Fruit fly (Drosophila melanogaster): Measurements from ENCODE around the gene RpS27A.

The RpS27A gene

DNA sequence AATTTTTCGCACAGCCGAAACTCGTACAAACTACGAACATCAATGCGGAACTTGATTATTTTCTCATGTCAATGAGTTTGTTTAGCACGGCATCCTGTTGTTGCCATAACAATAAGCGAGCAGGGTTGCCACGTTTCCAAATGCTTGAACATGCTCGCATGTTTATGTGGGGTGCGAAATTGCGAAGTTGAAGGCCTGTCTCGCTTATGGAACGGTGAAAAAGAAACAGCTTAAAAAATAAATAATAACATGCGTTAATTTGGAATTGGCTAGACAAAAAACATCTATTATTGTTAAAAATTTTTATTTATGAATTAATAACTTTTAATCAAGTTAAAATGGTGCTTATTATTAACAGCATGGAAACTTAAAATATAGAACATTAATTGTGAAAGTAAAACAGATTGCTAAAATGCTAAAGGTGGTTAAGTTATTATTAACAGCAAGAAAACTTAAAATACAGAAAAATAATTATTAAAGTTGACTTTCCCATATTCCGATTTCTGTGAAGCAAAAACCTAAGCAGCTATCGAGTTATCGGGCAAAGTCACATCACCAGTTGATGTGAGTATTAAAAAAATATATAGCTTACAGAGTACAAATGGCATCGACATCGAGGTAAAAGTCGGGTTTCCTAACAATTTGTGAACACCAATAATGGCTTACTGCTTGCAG, 22.8 kb downstream of the RpS27A start, which contains the start of the genes Bug22 and TfIIB (continued):
- TF ChIP-seq CG18619 (GFP tag; optimal IDR thresholded peaks at IDR 0.05): peak; percentile 35
- no peak for TF ChIP-seq pros (GFP tag; optimal IDR thresholded peaks at IDR 0.05)
- TF ChIP-seq CG30020 (tag; optimal IDR thresholded peaks at IDR 0.05): peak; percentile 98
- TF ChIP-seq CG12942 (GFP tag; optimal IDR thresholded peaks at IDR 0.05): peak; percentile 71
- TF ChIP-seq lmd (GFP tag; IDR thresholded peaks at IDR 0.05): no peak; the same call in 1 of the 2 replicates
- TF ChIP-seq Dll (GFP tag; IDR thresholded peaks at IDR 0.05; ENCODE audit: partially characterized antibody): peak; percentile 55; the same call in 2 of the 4 replicates
- peak; percentile 43; the same call in 1 of the 3 replicates for TF ChIP-seq B-H1 (GFP tag; IDR thresholded peaks at IDR 0.05)
- no peak for TF ChIP-seq fd64A (GFP tag; optimal IDR thresholded peaks at IDR 0.05)
- TF ChIP-seq pb (GFP tag; optimal IDR thresholded peaks at IDR 0.05): no peak
- TF ChIP-seq D (optimal IDR thresholded peaks at IDR 0.05): no peak
- TF ChIP-seq D (GFP tag; optimal IDR thresholded peaks at IDR 0.05): peak; percentile 23
- peak; percentile 36 for TF ChIP-seq CG31388 (GFP tag; optimal IDR thresholded peaks at IDR 0.05)
- peak; percentile 70 for TF ChIP-seq CG14441 (GFP tag; IDR thresholded peaks at IDR 0.05)
- peak; percentile 71 for TF ChIP-seq Antp (GFP tag; optimal IDR thresholded peaks at IDR 0.05)
- peak; percentile 59 for TF ChIP-seq dmrt11E (tag; optimal IDR thresholded peaks at IDR 0.05)
- TF ChIP-seq jigr1 (GFP tag; IDR thresholded peaks at IDR 0.05): no peak
- 0 out of 3 replicates have a peak, but pooled peaks have one; percentile 33 for TF ChIP-seq HLH4C (GFP tag; IDR thresholded peaks at IDR 0.05; ENCODE audit: partially characterized antibody)
- no peak for TF ChIP-seq CG8478 (optimal IDR thresholded peaks at IDR 0.05)
- peak; percentile 28 for TF ChIP-seq Fer2 (tag; optimal IDR thresholded peaks at IDR 0.05)
- peak; percentile 39 for TF ChIP-seq Sox100B (GFP tag; optimal IDR thresholded peaks at IDR 0.05)
- peak; percentile 88 for TF ChIP-seq ci (GFP tag; IDR thresholded peaks at IDR 0.05)
- no peak for TF ChIP-seq CG9817 (tag; optimal IDR thresholded peaks at IDR 0.05)
- no peak for TF ChIP-seq Neu2 (GFP tag; optimal IDR thresholded peaks at IDR 0.05; ENCODE audit: borderline replicate concordance)
- no peak for TF ChIP-seq Doc3 (GFP tag; IDR thresholded peaks at IDR 0.05; ENCODE audit: partially characterized antibody)
- no peak for TF ChIP-seq Deaf1 (tag; optimal IDR thresholded peaks at IDR 0.05)
- TF ChIP-seq gfzf (GFP tag; optimal IDR thresholded peaks at IDR 0.05): peak; percentile 15
- peak; percentile 83 for TF ChIP-seq HLH54F (GFP tag; optimal IDR thresholded peaks at IDR 0.05)
- 0 out of 2 replicates have a peak, but pooled peaks have one; percentile 64 for TF ChIP-seq ranshi (GFP tag; IDR thresholded peaks at IDR 0.05)
- peak; percentile 29; the same call in 1 of the 3 replicates for TF ChIP-seq CG11093 (GFP tag; IDR thresholded peaks at IDR 0.05)
- TF ChIP-seq CG18262 (tag; optimal IDR thresholded peaks at IDR 0.05): peak; percentile 72
- TF ChIP-seq Opbp (GFP tag; IDR thresholded peaks at IDR 0.05; ENCODE audit: partially characterized antibody): no peak
- TF ChIP-seq CG2199 (GFP tag; IDR thresholded peaks at IDR 0.05): no peak
- TF ChIP-seq maf-S (GFP tag; optimal IDR thresholded peaks at IDR 0.05): peak; percentile 62
- TF ChIP-seq CG9609 (GFP tag; optimal IDR thresholded peaks at IDR 0.05): peak; percentile 63
- TF ChIP-seq cato (GFP tag; optimal IDR thresholded peaks at IDR 0.05; ENCODE audit: borderline replicate concordance): peak; percentile 33
- TF ChIP-seq CG15011 (GFP tag; optimal IDR thresholded peaks at IDR 0.05): no peak
- peak; percentile 75 to 76 for TF ChIP-seq Hr51 (GFP tag; optimal IDR thresholded peaks at IDR 0.05)
- no peak for TF ChIP-seq CG32767 (GFP tag; IDR thresholded peaks at IDR 0.05)
- peak; percentile 72 for TF ChIP-seq CG34422 (GFP tag; IDR thresholded peaks at IDR 0.05)
- no peak for TF ChIP-seq seq (GFP tag; IDR thresholded peaks at IDR 0.05)
- peak; percentile 40 for TF ChIP-seq Rx (GFP tag; IDR thresholded peaks at IDR 0.05)
- no peak for TF ChIP-seq sr (GFP tag; IDR thresholded peaks at IDR 0.05)
- no peak for TF ChIP-seq chinmo (GFP tag; IDR thresholded peaks at IDR 0.05; ENCODE audit: partially characterized antibody)
- no peak for TF ChIP-seq CG30431 (GFP tag; optimal IDR thresholded peaks at IDR 0.05)
- no peak for TF ChIP-seq Lpt (GFP tag; optimal IDR thresholded peaks at IDR 0.05)
- no peak; the same call in 2 of the 3 replicates for TF ChIP-seq Mrtf (GFP tag; IDR thresholded peaks at IDR 0.05)
- peak; percentile 33 for TF ChIP-seq schlank (tag; optimal IDR thresholded peaks at IDR 0.05)
- TF ChIP-seq CG5245 (GFP tag; optimal IDR thresholded peaks at IDR 0.05): peak; percentile 67
- peak; percentile 43 for TF ChIP-seq nerfin-1 (tag; optimal IDR thresholded peaks at IDR 0.05)
- no peak for TF ChIP-seq CG10565 (GFP tag; optimal IDR thresholded peaks at IDR 0.05)
